Worm (Caenorhabditis elegans) whole organism, L2 larva: Measurements from ENCODE around the gene arrd-13.

Experiments
- C34F6.9 ChIP-seq: fragments of 150-350 bp; optimal IDR thresholded peaks from 2 replicates; lab custom pipeline; 2014; ENCODE audit warnings: missing biosample characterization, missing genetic modification characterization
- F13H6.1 ChIP-seq: sonication (generic microtip); optimal IDR thresholded peaks from 2 replicates; lab custom pipeline; 2016; ENCODE audit warnings: missing genetic modification characterization, missing compliant biosample characterization
- Y55F3AM.14 ChIP-seq: fragments of 200-800 bp; sonication (Bioruptor generic); optimal IDR thresholded peaks from 2 replicates; lab custom pipeline; 2018; ENCODE audit warnings: mild to moderate bottlenecking, missing genetic modification characterization, missing compliant biosample characterization
- alr-1 ChIP-seq: fragments of 150-350 bp; optimal IDR thresholded peaks from 2 replicates; lab custom pipeline; 2014; ENCODE audit warnings: missing biosample characterization, missing genetic modification characterization
- aly-2 ChIP-seq: fragments of 150-350 bp; optimal IDR thresholded peaks from 2 replicates; lab custom pipeline; 2014; ENCODE audit warnings: missing biosample characterization, missing genetic modification characterization
- ama-1 ChIP-seq: fragments of 150-350 bp; optimal IDR thresholded peaks from 2 replicates; lab custom pipeline; 2018; ENCODE audit warnings: inconsistent platforms
- blmp-1 ChIP-seq: sonication (generic microtip); optimal IDR thresholded peaks from 2 replicates; lab custom pipeline; 2017; ENCODE audit warnings: missing genetic modification characterization, mild to moderate bottlenecking, missing compliant biosample characterization, antibody characterized with exemption, moderate library complexity; ENCODE audit not compliant: insufficient read depth
- crh-2 ChIP-seq: sonication (generic microtip); optimal IDR thresholded peaks from 2 replicates; lab custom pipeline; 2017; ENCODE audit warnings: missing biosample characterization, missing genetic modification characterization
- dmd-4 ChIP-seq: sonication (generic microtip); optimal IDR thresholded peaks from 2 replicates; lab custom pipeline; 2017; ENCODE audit warnings: missing biosample characterization, missing genetic modification characterization
- egl-27 ChIP-seq: sonication (generic microtip); optimal IDR thresholded peaks from 3 replicates; lab custom pipeline; 2017; ENCODE audit warnings: missing biosample characterization, missing genetic modification reagents, missing genetic modification characterization
- elt-3 ChIP-seq: sonication (generic microtip); optimal IDR thresholded peaks from 2 replicates; lab custom pipeline; 2017; ENCODE audit warnings: missing biosample characterization, missing genetic modification characterization
- fos-1 ChIP-seq: fragments of 150-350 bp; optimal IDR thresholded peaks from 2 replicates; lab custom pipeline; 2014; ENCODE audit warnings: missing biosample characterization, missing genetic modification characterization
- gmeb-1 ChIP-seq: fragments of 150-350 bp; optimal IDR thresholded peaks from 2 replicates; lab custom pipeline; 2014; ENCODE audit warnings: missing biosample characterization, missing genetic modification characterization
- lin-11 ChIP-seq: fragments of 150-350 bp; sonication (generic microtip); optimal IDR thresholded peaks from 2 replicates; lab custom pipeline; 2014; ENCODE audit warnings: missing biosample characterization, missing genetic modification characterization, inconsistent platforms, mixed read lengths
- lin-13 ChIP-seq: fragments of 150-350 bp; optimal IDR thresholded peaks from 2 replicates; lab custom pipeline; 2014; ENCODE audit warnings: missing biosample characterization, missing genetic modification reagents, missing genetic modification characterization
- lsy-2 ChIP-seq, 2 experiments: fragments of 150-350 bp in 1 of 2; sonication (generic microtip) in 1 of 2; optimal IDR thresholded peaks; 2 replicates each; lab custom pipeline; 2014 to 2017; ENCODE audit warnings: missing biosample characterization in 2 of 2, missing genetic modification characterization in 2 of 2
- mbf-1 ChIP-seq: sonication (generic microtip); optimal IDR thresholded peaks from 2 replicates; lab custom pipeline; 2017; ENCODE audit warnings: missing biosample characterization, missing genetic modification characterization
- mdl-1 ChIP-seq, 2 experiments: fragments of 150-350 bp in 1 of 2; sonication (generic microtip) in 1 of 2; optimal IDR thresholded peaks; 2 replicates each; lab custom pipeline; 2017; ENCODE audit warnings: missing biosample characterization in 2 of 2, missing genetic modification characterization in 2 of 2
- nhr-10 ChIP-seq: sonication (generic microtip); optimal IDR thresholded peaks from 2 replicates; lab custom pipeline; 2017; ENCODE audit warnings: missing biosample characterization, missing genetic modification characterization
- nhr-11 ChIP-seq: fragments of 150-350 bp; optimal IDR thresholded peaks from 2 replicates; lab custom pipeline; 2014; ENCODE audit warnings: missing biosample characterization, missing genetic modification characterization
- nhr-129 ChIP-seq: fragments of 150-350 bp; optimal IDR thresholded peaks from 2 replicates; lab custom pipeline; 2014; ENCODE audit warnings: missing biosample characterization, missing genetic modification characterization
- nhr-21 ChIP-seq: fragments of 150-350 bp; optimal IDR thresholded peaks from 2 replicates; lab custom pipeline; 2014; ENCODE audit warnings: missing biosample characterization, missing genetic modification characterization
- nhr-23 ChIP-seq: fragments of 150-350 bp; optimal IDR thresholded peaks from 2 replicates; lab custom pipeline; 2014; ENCODE audit warnings: missing biosample characterization, missing genetic modification reagents, missing genetic modification characterization
- nhr-237 ChIP-seq: fragments of 150-350 bp; optimal IDR thresholded peaks from 2 replicates; lab custom pipeline; 2014; ENCODE audit warnings: missing biosample characterization, missing genetic modification characterization
- nhr-25 ChIP-seq: fragments of 150-350 bp; sonication (generic microtip); optimal IDR thresholded peaks from 3 replicates; lab custom pipeline; 2014; ENCODE audit warnings: missing biosample characterization, missing genetic modification characterization
- nhr-6 ChIP-seq: fragments of 150-350 bp; optimal IDR thresholded peaks from 2 replicates; lab custom pipeline; 2014; ENCODE audit warnings: missing biosample characterization, missing genetic modification characterization
- nhr-77 ChIP-seq: fragments of 150-350 bp; optimal IDR thresholded peaks from 2 replicates; lab custom pipeline; 2014; ENCODE audit warnings: missing biosample characterization, missing genetic modification characterization
- peb-1 ChIP-seq: fragments of 150-350 bp; optimal IDR thresholded peaks from 2 replicates; lab custom pipeline; 2014; ENCODE audit warnings: missing biosample characterization, missing genetic modification characterization
- sem-4 ChIP-seq: fragments of 150-350 bp; optimal IDR thresholded peaks from 2 replicates; lab custom pipeline; 2014; ENCODE audit warnings: missing biosample characterization, missing genetic modification reagents, missing genetic modification characterization
- skn-1 ChIP-seq: sonication (generic microtip); optimal IDR thresholded peaks from 2 replicates; lab custom pipeline; 2017; ENCODE audit warnings: missing biosample characterization, missing genetic modification characterization
- sma-3 ChIP-seq: sonication (generic microtip); optimal IDR thresholded peaks from 2 replicates; lab custom pipeline; 2016; ENCODE audit warnings: missing genetic modification reagents, missing genetic modification characterization, missing compliant biosample characterization
- snpc-4 ChIP-seq: fragments of 150-350 bp; optimal IDR thresholded peaks from 2 replicates; lab custom pipeline; 2014; ENCODE audit warnings: missing biosample characterization, missing genetic modification characterization
- unc-39 ChIP-seq: fragments of 150-350 bp; optimal IDR thresholded peaks from 2 replicates; lab custom pipeline; 2014; ENCODE audit warnings: missing biosample characterization, missing genetic modification characterization
- unc-55 ChIP-seq: fragments of 150-350 bp; sonication (generic microtip); optimal IDR thresholded peaks from 3 replicates; lab custom pipeline; 2014; ENCODE audit warnings: missing biosample characterization, missing genetic modification reagents, missing genetic modification characterization
- unc-62 ChIP-seq: fragments of 150-350 bp; optimal IDR thresholded peaks from 2 replicates; lab custom pipeline; 2014; ENCODE audit warnings: missing biosample characterization, missing genetic modification reagents, missing genetic modification characterization
- zag-1 ChIP-seq: fragments of 150-350 bp; optimal IDR thresholded peaks from 2 replicates; lab custom pipeline; 2014; ENCODE audit warnings: missing biosample characterization, missing genetic modification characterization
- ztf-1 ChIP-seq: fragments of 200-800 bp; sonication (Bioruptor generic); conservative IDR thresholded peaks from 2 replicates; pipeline ENCODE4 v1.3.6; 2022; ENCODE audit warnings: missing genetic modification characterization, missing compliant biosample characterization
- ztf-11 ChIP-seq: sonication (generic microtip); optimal IDR thresholded peaks from 2 replicates; lab custom pipeline; 2017; ENCODE audit warnings: missing biosample characterization, missing genetic modification characterization
- ztf-4 ChIP-seq: fragments of 150-350 bp; optimal IDR thresholded peaks from 2 replicates; lab custom pipeline; 2014; ENCODE audit warnings: missing biosample characterization, missing genetic modification characterization

The arrd-13 gene

ce11 chrII:13739423-13739822 lies 18.8 kb upstream of the arrd-13 start:
- TF ChIP-seq unc-55 (GFP tag; lab: Kevin White, UChicago) = peak; percentile 23
- peak in 1 of 2 experiments; percentile 22 for TF ChIP-seq lsy-2 (tag; optimal IDR thresholded peaks at IDR 0.05; lab: Kevin White, UChicago)
- peak; percentile 7 for TF ChIP-seq nhr-25 (tag; lab: Kevin White, UChicago)
- no peak for TF ChIP-seq dmd-4 (tag; lab: Kevin White, UChicago)
- peak; percentile 12 for TF ChIP-seq nhr-129 (tag; lab: Kevin White, UChicago)

ce11 chrII:13741449-13741848 lies 16.8 kb upstream of the arrd-13 start, which contains the start of gene mig-14:
Gene mig-14, plus strand, starts transcription at chrII:13741738.
- TF ChIP-seq ztf-11 (no peak), fos-1 (tag; lab: Kevin White, UChicago) (no peak), skn-1 (tag; lab: Kevin White, UChicago) (no peak), elt-3 (no peak), nhr-21 (no peak), snpc-4 (tag; lab: Kevin White, UChicago) (no peak), unc-62 (no peak), blmp-1 (no peak), gmeb-1 (tag; lab: Kevin White, UChicago) (no peak), Y55F3AM.14 (GFP tag; lab: Kevin White, UChicago) (no peak), unc-55 (GFP tag; lab: Kevin White, UChicago) (no peak), egl-27 (tag; lab: Kevin White, UChicago) (no peak), ztf-1 (no peak), mdl-1 (tag; optimal IDR thresholded peaks at IDR 0.05; lab: Kevin White, UChicago) (no peak), unc-39 (tag; lab: Kevin White, UChicago) (no peak), nhr-129 (tag; lab: Kevin White, UChicago) (no peak)
- TF ChIP-seq, all 48 proteins: peak for 0

- TF ChIP-seq lin-13 (GFP tag; lab: Kevin White, UChicago) (no peak), blmp-1 (no peak), skn-1 (tag; lab: Kevin White, UChicago) (no peak), sma-3 (GFP tag; lab: Kevin White, UChicago) (no peak), lsy-2 (tag; optimal IDR thresholded peaks at IDR 0.05; lab: Kevin White, UChicago) (no peak), lin-11 (tag; lab: Kevin White, UChicago) (no peak), nhr-11 (tag; lab: Kevin White, UChicago) (no peak), nhr-237 (no peak), C34F6.9 (no peak), nhr-23 (tag; lab: Kevin White, UChicago) (no peak), F13H6.1 (tag; lab: Kevin White, UChicago) (no peak), unc-39 (tag; lab: Kevin White, UChicago) (no peak), dmd-4 (tag; lab: Kevin White, UChicago) (no peak), nhr-6 (tag; lab: Kevin White, UChicago) (no peak), ztf-11 (no peak), zag-1 (tag; lab: Kevin White, UChicago) (no peak), mbf-1 (tag; lab: Kevin White, UChicago) (no peak), crh-2 (tag; lab: Kevin White, UChicago) (no peak)
Measured at ce11 chrII:13750128-13750527, 8.1 kb upstream of the arrd-13 start.

DNA sequence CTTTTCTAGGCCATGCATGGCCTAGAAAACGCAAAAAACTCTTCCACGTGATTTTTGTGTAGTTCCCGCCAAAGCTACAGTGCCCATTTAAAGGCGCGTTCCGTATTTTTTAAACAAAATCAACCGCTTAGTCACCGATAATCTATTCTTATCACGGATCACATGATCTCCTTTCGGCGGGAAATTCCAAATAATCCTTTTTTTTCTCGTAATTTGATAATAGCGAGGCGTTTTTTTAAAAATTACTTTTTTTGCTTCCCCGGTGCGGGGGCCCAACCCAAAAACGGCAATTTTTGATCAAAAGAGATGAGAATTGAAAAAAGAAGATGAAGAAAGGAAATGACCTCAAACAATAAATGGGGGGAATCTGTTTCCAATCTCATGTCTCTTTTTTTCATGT lies 7.2 kb upstream of the arrd-13 start:
- no peak for TF ChIP-seq C34F6.9
- TF ChIP-seq gmeb-1 (tag; lab: Kevin White, UChicago) = peak; percentile 23

- TF ChIP-seq peb-1 (tag; lab: Kevin White, UChicago) = no peak
- no peak for TF ChIP-seq alr-1 (tag; lab: Kevin White, UChicago)
- no peak for TF ChIP-seq ztf-4 (tag; lab: Kevin White, UChicago)
- TF ChIP-seq lin-11 (tag; lab: Kevin White, UChicago) = no peak
- TF ChIP-seq elt-3 = no peak
- TF ChIP-seq nhr-23 (tag; lab: Kevin White, UChicago) = no peak
- TF ChIP-seq sem-4 = no peak
- no peak for TF ChIP-seq zag-1 (tag; lab: Kevin White, UChicago)
- TF ChIP-seq nhr-77 (tag; lab: Kevin White, UChicago) = no peak
- TF ChIP-seq aly-2 = no peak
- no peak for TF ChIP-seq ama-1 (lab: Kevin White, UChicago)
- TF ChIP-seq nhr-10 (tag; lab: Kevin White, UChicago) = no peak
- TF ChIP-seq unc-62 = no peak
Measured at ce11 chrII:13752016-13752415, 6.2 kb upstream of the arrd-13 start, which contains the start of gene arrd-14. Gene arrd-14, plus strand, starts transcription at chrII:13752316.
